Worm (Caenorhabditis elegans) whole organism, early embryonic: ENCODE measurements around the gene alh-3.
A peak's percentile ranks its signal among the peaks of the same experiment; 100 is the strongest.

Experiments used
- B0310.2 ChIP-seq: sonication (generic microtip); optimal IDR thresholded peaks from 2 replicates; lab custom pipeline; 2016; ENCODE audit warnings: mild to moderate bottlenecking, missing genetic modification characterization, missing compliant biosample characterization
- F13C5.2 ChIP-seq: sonication (generic microtip); optimal IDR thresholded peaks from 2 replicates; lab custom pipeline; 2017; ENCODE audit warnings: mild to moderate bottlenecking, missing genetic modification characterization, inconsistent platforms, missing compliant biosample characterization
- aly-1 ChIP-seq: sonication (generic microtip); optimal IDR thresholded peaks from 2 replicates; lab custom pipeline; 2016; ENCODE audit warnings: missing genetic modification characterization, missing compliant biosample characterization
- ama-1 ChIP-seq: fragments of 150-350 bp; optimal IDR thresholded peaks from 2 replicates; lab custom pipeline; 2014
- ceh-13 ChIP-seq: fragments of 200-800 bp; sonication (Bioruptor generic); optimal IDR thresholded peaks from 2 replicates; lab custom pipeline; 2018; ENCODE audit warnings: mild to moderate bottlenecking, missing genetic modification characterization, missing compliant biosample characterization
- ceh-36 ChIP-seq: sonication (generic microtip); optimal IDR thresholded peaks from 2 replicates; lab custom pipeline; 2016; ENCODE audit warnings: missing genetic modification characterization, inconsistent platforms, missing compliant biosample characterization
- ets-7 ChIP-seq: sonication (generic microtip); optimal IDR thresholded peaks from 2 replicates; lab custom pipeline; 2016; ENCODE audit warnings: missing genotype, missing genetic modification characterization, missing compliant biosample characterization
- flt-1 ChIP-seq: fragments of 200-800 bp; sonication (Bioruptor generic); IDR thresholded peaks from 2 replicates; pipeline ENCODE4 v1.3.6; 2022; ENCODE audit warnings: missing genetic modification characterization, missing compliant biosample characterization
- hmbx-1 ChIP-seq: sonication (generic microtip); optimal IDR thresholded peaks from 2 replicates; lab custom pipeline; 2016; ENCODE audit warnings: mild to moderate bottlenecking, missing genetic modification characterization, missing compliant biosample characterization
- hmg-4 ChIP-seq: fragments of 200-800 bp; sonication (Bioruptor generic); optimal IDR thresholded peaks from 2 replicates; lab custom pipeline; 2018; ENCODE audit warnings: mild to moderate bottlenecking, missing genetic modification characterization, missing compliant biosample characterization
- hnd-1 ChIP-seq: sonication (generic microtip); optimal IDR thresholded peaks from 2 replicates; lab custom pipeline; 2016; ENCODE audit warnings: missing genetic modification characterization, missing compliant biosample characterization
- pes-1 ChIP-seq: fragments of 200-800 bp; sonication (Bioruptor generic); IDR thresholded peaks from 2 replicates; pipeline ENCODE4 v1.3.6; 2022; ENCODE audit warnings: missing genetic modification reagents, missing genetic modification characterization, missing compliant biosample characterization
- scrt-1 ChIP-seq: fragments of 200-800 bp; sonication (Bioruptor generic); IDR thresholded peaks from 2 replicates; pipeline ENCODE4 v1.3.6; 2022; ENCODE audit warnings: missing genetic modification characterization, missing compliant biosample characterization
- sea-1 ChIP-seq: fragments of 200-800 bp; sonication (Bioruptor generic); conservative IDR thresholded peaks from 2 replicates; pipeline ENCODE4 v1.3.6; 2022; ENCODE audit warnings: missing genetic modification characterization, missing compliant biosample characterization
- tbx-11 ChIP-seq: fragments of 200-800 bp; sonication (Bioruptor generic); IDR thresholded peaks from 2 replicates; pipeline ENCODE4 v1.3.6; 2022; ENCODE audit warnings: missing genetic modification characterization, missing compliant biosample characterization
- tbx-37 ChIP-seq: fragments of 200-800 bp; sonication (Bioruptor generic); conservative IDR thresholded peaks from 2 replicates; pipeline ENCODE4 v1.3.6; 2022; ENCODE audit warnings: missing genetic modification reagents, missing genetic modification characterization, missing compliant biosample characterization
- tra-4 ChIP-seq: sonication (generic microtip); optimal IDR thresholded peaks from 2 replicates; lab custom pipeline; 2017; ENCODE audit warnings: missing genetic modification characterization, missing compliant biosample characterization

alh-3 gene

ce11 chrIV:11053652-11054317 is 31.4 kb downstream of the alh-3 start, which contains the start of the genes F36H1.12 and lin-3:
Gene F36H1.12, minus strand, starts transcription at chrIV:11053702.
Gene lin-3, plus strand, starts transcription at chrIV:11054308.
- TF ChIP-seq ceh-36 (no peak), ama-1 (lab: Kevin White, UChicago) (no peak)

ce11 chrIV:11062984-11063613 is 40.7 kb downstream of the alh-3 start:
- TF ChIP-seq scrt-1 (GFP tag; lab: Robert Waterston, UW), result no peak
- no peak for TF ChIP-seq tbx-37 (GFP tag; lab: Robert Waterston, UW)
- no peak for TF ChIP-seq sea-1 (GFP tag; lab: Robert Waterston, UW)
- TF ChIP-seq pes-1 (GFP tag; lab: Robert Waterston, UW), result no peak
- TF ChIP-seq ceh-36, result no peak
- no peak for TF ChIP-seq hnd-1 (tag; lab: Kevin White, UChicago)
- no peak for TF ChIP-seq tra-4 (tag; lab: Kevin White, UChicago)
- no peak for TF ChIP-seq flt-1 (GFP tag; lab: Robert Waterston, UW)
- no peak for TF ChIP-seq hmg-4 (GFP tag; lab: Kevin White, UChicago)
- TF ChIP-seq ceh-13, result no peak
- TF ChIP-seq hmbx-1, result no peak
- no peak for TF ChIP-seq tbx-11 (GFP tag; lab: Robert Waterston, UW)
- no peak for TF ChIP-seq B0310.2 (tag; lab: Kevin White, UChicago)
- no peak for TF ChIP-seq aly-1 (tag; lab: Kevin White, UChicago)
- no peak for TF ChIP-seq ama-1 (lab: Kevin White, UChicago)
- no peak for TF ChIP-seq ets-7 (tag; lab: Kevin White, UChicago)
- TF ChIP-seq F13C5.2 (tag; lab: Kevin White, UChicago), result no peak

- TF ChIP-seq sea-1 (GFP tag; lab: Robert Waterston, UW) (no peak), ceh-13 (no peak), hmbx-1 (no peak), hnd-1 (tag; lab: Kevin White, UChicago) (no peak), pes-1 (GFP tag; lab: Robert Waterston, UW) (no peak), scrt-1 (GFP tag; lab: Robert Waterston, UW) (no peak), tbx-37 (GFP tag; lab: Robert Waterston, UW) (no peak)
Measured at ce11 chrIV:11063962-11064361, 41.6 kb downstream of the alh-3 start, which contains the start of gene ttr-16. Gene ttr-16, minus strand, starts transcription at chrIV:11064137.

- TF ChIP-seq hnd-1 (tag; lab: Kevin White, UChicago) (no peak), scrt-1 (GFP tag; lab: Robert Waterston, UW) (no peak), hmbx-1 (no peak), ets-7 (tag; lab: Kevin White, UChicago) (no peak), pes-1 (GFP tag; lab: Robert Waterston, UW) (no peak), F13C5.2 (tag; lab: Kevin White, UChicago) (no peak), tbx-11 (GFP tag; lab: Robert Waterston, UW) (no peak), B0310.2 (tag; lab: Kevin White, UChicago) (no peak), tbx-37 (GFP tag; lab: Robert Waterston, UW) (no peak), tra-4 (tag; lab: Kevin White, UChicago) (no peak), hmg-4 (GFP tag; lab: Kevin White, UChicago) (no peak), flt-1 (GFP tag; lab: Robert Waterston, UW) (no peak), sea-1 (GFP tag; lab: Robert Waterston, UW) (no peak)
Measured at ce11 chrIV:11067003-11067402, 44.6 kb downstream of the alh-3 start, which contains the start of gene ttr-17. Gene ttr-17, minus strand, starts transcription at chrIV:11067026.

ce11 chrIV:11068314-11068713 is 45.9 kb downstream of the alh-3 start:
- TF ChIP-seq B0310.2 (tag; lab: Kevin White, UChicago) (no peak), ceh-13 (no peak), hmbx-1 (no peak), tbx-37 (GFP tag; lab: Robert Waterston, UW) (no peak), tbx-11 (GFP tag; lab: Robert Waterston, UW) (no peak), pes-1 (GFP tag; lab: Robert Waterston, UW) (no peak), sea-1 (GFP tag; lab: Robert Waterston, UW) (no peak), aly-1 (tag; lab: Kevin White, UChicago) (no peak), ceh-36 (no peak), ets-7 (tag; lab: Kevin White, UChicago) (no peak), F13C5.2 (tag; lab: Kevin White, UChicago) (no peak), hmg-4 (GFP tag; lab: Kevin White, UChicago) (no peak), tra-4 (tag; lab: Kevin White, UChicago) (no peak), ama-1 (lab: Kevin White, UChicago) (no peak)

DNA sequence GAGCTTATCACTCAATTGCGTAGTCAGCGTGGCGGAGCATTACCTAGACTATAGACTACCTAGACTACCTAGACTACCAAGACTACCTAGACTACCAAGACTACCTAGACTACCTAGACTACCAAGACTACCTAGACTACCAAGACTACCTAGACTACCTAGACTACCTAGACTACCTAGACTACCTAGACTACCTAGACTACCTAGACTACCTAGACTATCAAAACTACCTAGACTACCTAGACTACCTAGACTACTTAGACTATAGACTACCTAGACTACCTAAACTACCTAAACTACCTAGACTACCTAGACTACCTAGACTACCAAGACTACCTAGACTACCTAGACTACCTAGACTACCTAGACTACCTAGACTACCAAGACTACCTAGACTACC is 48.5 kb downstream of the alh-3 start:
- peak; percentile 29 for TF ChIP-seq hnd-1 (tag; lab: Kevin White, UChicago)
